Worm (Caenorhabditis elegans) whole organism, late embryonic: ENCODE measurements around the gene cdh-1.

Experiments
- C08G9.2 ChIP-seq: sonication (generic microtip); optimal IDR thresholded peaks from 2 replicates; lab custom pipeline; 2016; ENCODE audit warnings: mild to moderate bottlenecking, missing genetic modification characterization, moderate library complexity, missing compliant biosample characterization
- C38D4.7 ChIP-seq: fragments of 200-800 bp; sonication (Bioruptor generic); optimal IDR thresholded peaks from 2 replicates; lab custom pipeline; 2018; ENCODE audit warnings: mild to moderate bottlenecking, missing genetic modification characterization, moderate library complexity, missing compliant biosample characterization
- F13H6.1 ChIP-seq: sonication (generic microtip); optimal IDR thresholded peaks from 2 replicates; lab custom pipeline; 2016; ENCODE audit warnings: missing genetic modification characterization, missing compliant biosample characterization
- T23F11.4 ChIP-seq: fragments of 200-800 bp; sonication (Bioruptor generic); optimal IDR thresholded peaks from 2 replicates; lab custom pipeline; 2018; ENCODE audit warnings: mild to moderate bottlenecking, missing genetic modification characterization, missing compliant biosample characterization
- Y22D7AL.16 ChIP-seq: sonication (generic microtip); optimal IDR thresholded peaks from 2 replicates; lab custom pipeline; 2016; ENCODE audit warnings: missing genetic modification characterization, missing compliant biosample characterization
- ahr-1 ChIP-seq: sonication (generic microtip); optimal IDR thresholded peaks from 2 replicates; lab custom pipeline; 2016; ENCODE audit warnings: missing genetic modification characterization, missing compliant biosample characterization
- ama-1 ChIP-seq: fragments of 150-350 bp; optimal IDR thresholded peaks from 2 replicates; lab custom pipeline; 2014
- ceh-14 ChIP-seq: sonication (generic microtip); optimal IDR thresholded peaks from 2 replicates; lab custom pipeline; 2016; ENCODE audit warnings: missing genotype, missing genetic modification characterization, missing compliant biosample characterization
- ceh-18 ChIP-seq: sonication (generic microtip); optimal IDR thresholded peaks from 2 replicates; lab custom pipeline; 2016; ENCODE audit warnings: missing genetic modification characterization, missing compliant biosample characterization
- ceh-22 ChIP-seq: sonication (generic microtip); optimal IDR thresholded peaks from 2 replicates; lab custom pipeline; 2017; ENCODE audit warnings: missing biosample characterization, missing genetic modification characterization
- ceh-24 ChIP-seq: sonication (generic microtip); optimal IDR thresholded peaks from 2 replicates; lab custom pipeline; 2016; ENCODE audit warnings: mild to moderate bottlenecking, missing genetic modification characterization, missing compliant biosample characterization
- ceh-31 ChIP-seq: sonication (generic microtip); optimal IDR thresholded peaks from 2 replicates; lab custom pipeline; 2016; ENCODE audit warnings: missing genetic modification characterization, missing compliant biosample characterization
- ceh-45 ChIP-seq: fragments of 200-800 bp; sonication (Bioruptor generic); IDR thresholded peaks from 2 replicates; pipeline ENCODE4 v1.3.6; 2022; ENCODE audit warnings: missing genetic modification reagents, missing genetic modification characterization, missing compliant biosample characterization
- ceh-6 ChIP-seq: fragments of 200-800 bp; sonication (Bioruptor generic); optimal IDR thresholded peaks from 2 replicates; lab custom pipeline; 2018; ENCODE audit warnings: mild to moderate bottlenecking, missing genetic modification characterization, missing compliant biosample characterization
- dve-1 ChIP-seq: sonication (generic microtip); optimal IDR thresholded peaks from 2 replicates; lab custom pipeline; 2017; ENCODE audit warnings: antibody characterized with exemption, mild to moderate bottlenecking, missing genetic modification characterization, missing compliant biosample characterization
- elt-4 ChIP-seq: sonication (generic microtip); optimal IDR thresholded peaks from 2 replicates; lab custom pipeline; 2016; ENCODE audit warnings: missing genetic modification characterization, missing compliant biosample characterization
- ets-4 ChIP-seq: sonication (generic microtip); optimal IDR thresholded peaks from 2 replicates; lab custom pipeline; 2016; ENCODE audit warnings: missing genetic modification characterization, missing compliant biosample characterization
- fax-1 ChIP-seq: sonication (generic microtip); optimal IDR thresholded peaks from 2 replicates; lab custom pipeline; 2016; ENCODE audit warnings: missing genotype, missing genetic modification characterization, missing compliant biosample characterization
- fkh-10 ChIP-seq: fragments of 150-350 bp; optimal IDR thresholded peaks from 2 replicates; lab custom pipeline; 2014; ENCODE audit warnings: missing biosample characterization, missing genetic modification reagents, missing genetic modification characterization
- fkh-6 ChIP-seq: sonication (generic microtip); optimal IDR thresholded peaks from 2 replicates; lab custom pipeline; 2016; ENCODE audit warnings: missing genetic modification characterization, missing compliant biosample characterization
- gmeb-2 ChIP-seq: sonication (generic microtip); optimal IDR thresholded peaks from 2 replicates; lab custom pipeline; 2016; ENCODE audit warnings: missing genetic modification characterization, inconsistent platforms, missing compliant biosample characterization
- hlh-15 ChIP-seq: sonication (generic microtip); optimal IDR thresholded peaks from 2 replicates; lab custom pipeline; 2016; ENCODE audit warnings: missing genetic modification characterization, missing compliant biosample characterization
- hlh-8 ChIP-seq: sonication (generic microtip); optimal IDR thresholded peaks from 2 replicates; lab custom pipeline; 2016; ENCODE audit warnings: missing genotype, missing genetic modification characterization, missing compliant biosample characterization
- lim-6 ChIP-seq: sonication (generic microtip); optimal IDR thresholded peaks from 2 replicates; lab custom pipeline; 2016; ENCODE audit warnings: missing genetic modification characterization, missing compliant biosample characterization
- lin-11 ChIP-seq: fragments of 200-800 bp; sonication (Bioruptor generic); optimal IDR thresholded peaks from 2 replicates; lab custom pipeline; 2018; ENCODE audit warnings: mild to moderate bottlenecking, missing genetic modification characterization, missing compliant biosample characterization
- mec-3 ChIP-seq: sonication (generic microtip); optimal IDR thresholded peaks from 2 replicates; lab custom pipeline; 2016; ENCODE audit warnings: borderline replicate concordance, missing genetic modification characterization, missing compliant biosample characterization
- pag-3 ChIP-seq: sonication (generic microtip); optimal IDR thresholded peaks from 2 replicates; lab custom pipeline; 2016; ENCODE audit warnings: missing compliant biosample characterization, missing genetic modification characterization, borderline replicate concordance
- pat-9 ChIP-seq: fragments of 200-800 bp; sonication (Bioruptor generic); optimal IDR thresholded peaks from 2 replicates; lab custom pipeline; 2018; ENCODE audit warnings: mild to moderate bottlenecking, missing genetic modification characterization, moderate library complexity, missing compliant biosample characterization
- pax-1 ChIP-seq: fragments of 150-350 bp; optimal IDR thresholded peaks from 2 replicates; lab custom pipeline; 2014; ENCODE audit warnings: missing biosample characterization, missing genetic modification characterization
- pha-2 ChIP-seq: sonication (generic microtip); optimal IDR thresholded peaks from 2 replicates; lab custom pipeline; 2017; ENCODE audit warnings: mild to moderate bottlenecking, missing genetic modification characterization, missing compliant biosample characterization
- pha-4 ChIP-seq: fragments of 150-350 bp; optimal IDR thresholded peaks from 2 replicates; lab custom pipeline; 2018; ENCODE audit warnings: missing biosample characterization, missing genetic modification reagents, missing genetic modification characterization
- pros-1 ChIP-seq: fragments of 150-350 bp; optimal IDR thresholded peaks from 2 replicates; lab custom pipeline; 2014; ENCODE audit warnings: missing biosample characterization, missing genetic modification reagents, missing genetic modification characterization
- rnt-1 ChIP-seq: sonication (generic microtip); optimal IDR thresholded peaks from 2 replicates; lab custom pipeline; 2016; ENCODE audit warnings: missing genetic modification characterization, missing compliant biosample characterization
- sox-2 ChIP-seq: fragments of 200-800 bp; sonication (Bioruptor generic); IDR thresholded peaks from 2 replicates; pipeline ENCODE4 v1.3.6; 2022; ENCODE audit warnings: missing genetic modification reagents, missing genetic modification characterization, missing compliant biosample characterization
- syd-9 ChIP-seq: sonication (generic microtip); optimal IDR thresholded peaks from 2 replicates; lab custom pipeline; 2016; ENCODE audit warnings: mild to moderate bottlenecking, missing genetic modification characterization, moderate library complexity, missing compliant biosample characterization
- tbx-7 ChIP-seq: sonication (generic microtip); optimal IDR thresholded peaks from 2 replicates; lab custom pipeline; 2016; ENCODE audit warnings: missing genotype, missing genetic modification characterization, missing compliant biosample characterization
- ttx-3 ChIP-seq: sonication (generic microtip); optimal IDR thresholded peaks from 2 replicates; lab custom pipeline; 2016; ENCODE audit warnings: missing genetic modification reagents, missing genetic modification characterization, missing compliant biosample characterization
- unc-42 ChIP-seq: sonication (generic microtip); optimal IDR thresholded peaks from 2 replicates; lab custom pipeline; 2016; ENCODE audit warnings: missing genotype, missing genetic modification characterization, missing compliant biosample characterization
- unc-55 ChIP-seq: sonication (generic microtip); optimal IDR thresholded peaks from 2 replicates; lab custom pipeline; 2017; ENCODE audit warnings: missing biosample characterization, missing genetic modification reagents, missing genetic modification characterization

The cdh-1 gene

DNA sequence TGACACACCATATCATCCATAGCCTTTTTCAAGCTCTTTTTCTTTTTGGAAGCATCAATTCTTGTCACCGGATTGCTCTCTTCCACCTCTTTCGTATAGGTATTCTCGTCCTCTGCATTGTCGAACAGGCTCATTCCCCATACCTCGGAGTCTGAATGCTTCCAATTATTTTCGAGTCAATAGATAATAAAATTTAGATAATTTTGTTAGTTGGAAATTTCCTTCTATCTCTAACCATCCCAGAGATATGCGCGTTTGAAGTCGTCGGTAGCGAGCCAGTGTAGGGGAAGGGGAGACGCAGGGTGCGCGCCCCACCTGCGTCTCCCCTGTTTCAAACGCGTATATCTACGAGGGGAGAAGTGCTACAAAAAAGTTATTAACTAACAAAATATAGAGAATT is 10.2 kb downstream of the cdh-1 start:
- no peak for TF ChIP-seq ceh-18 (tag; lab: Kevin White, UChicago)
- no peak for TF ChIP-seq ahr-1 (tag; lab: Kevin White, UChicago)
- TF ChIP-seq tbx-7 (tag; lab: Kevin White, UChicago): no peak
- peak; percentile 74 for TF ChIP-seq unc-42 (tag; lab: Kevin White, UChicago)
- TF ChIP-seq, all 69 proteins: peak for 1

ce11 chrIII:2923012-2923411 is 12.3 kb downstream of the cdh-1 start, which contains the start of gene R10F2.4:
R10F2.4 (minus strand) TSS chrIII:2923112.
- TF ChIP-seq lim-6 (tag; lab: Kevin White, UChicago) (no peak), ceh-24 (tag; lab: Kevin White, UChicago) (no peak), pax-1 (tag; lab: Kevin White, UChicago) (no peak), C08G9.2 (tag; lab: Kevin White, UChicago) (no peak), Y22D7AL.16 (no peak), dve-1 (tag; lab: Kevin White, UChicago) (no peak), sox-2 (GFP tag; lab: Robert Waterston, UW) (no peak), pag-3 (tag; lab: Kevin White, UChicago) (no peak), unc-55 (no peak), ttx-3 (tag; lab: Kevin White, UChicago) (no peak), hlh-15 (no peak), ceh-31 (no peak), mec-3 (no peak), gmeb-2 (tag; lab: Kevin White, UChicago) (no peak), fkh-6 (tag; lab: Kevin White, UChicago) (no peak), ceh-6 (GFP tag; lab: Kevin White, UChicago) (no peak), fax-1 (tag; lab: Kevin White, UChicago) (no peak), elt-4 (tag; lab: Kevin White, UChicago) (no peak)

DNA sequence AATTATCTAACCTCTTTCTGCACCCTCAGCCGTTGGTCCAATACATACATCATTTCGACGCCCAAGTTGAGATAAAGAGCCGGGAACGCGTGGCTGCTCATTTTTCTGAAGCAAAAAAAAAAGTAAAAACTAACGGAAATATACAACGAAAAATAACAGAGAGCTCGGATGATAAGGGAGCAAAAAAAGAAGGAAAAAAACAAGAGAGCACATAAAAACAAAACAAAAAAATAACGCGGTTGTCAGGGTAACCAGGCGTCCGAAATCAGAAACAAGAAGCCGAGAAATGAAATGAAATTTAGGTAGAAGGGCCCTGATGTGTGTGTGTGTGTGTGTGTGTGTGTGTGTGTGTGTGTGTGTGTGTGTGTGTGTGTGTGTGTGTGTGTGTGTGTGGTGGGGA is 14.0 kb downstream of the cdh-1 start, which contains the start of gene R10F2.5:
R10F2.5 (minus strand) TSS at position 101 of the 400 bp plus-strand sequence.
- TF ChIP-seq ceh-22 (no peak), T23F11.4 (GFP tag; lab: Kevin White, UChicago) (no peak), syd-9 (no peak), rnt-1 (tag; lab: Kevin White, UChicago) (no peak), hlh-8 (tag; lab: Kevin White, UChicago) (no peak), C38D4.7 (GFP tag; lab: Kevin White, UChicago) (no peak), hlh-15 (no peak), gmeb-2 (tag; lab: Kevin White, UChicago) (no peak), F13H6.1 (tag; lab: Kevin White, UChicago) (no peak), ceh-14 (tag; lab: Kevin White, UChicago) (no peak)
- TF ChIP-seq, all 69 proteins: peak for 0

- no peak for TF ChIP-seq pat-9
- TF ChIP-seq dve-1 (tag; lab: Kevin White, UChicago): peak; percentile 75
- no peak for TF ChIP-seq pha-2 (tag; lab: Kevin White, UChicago)
- TF ChIP-seq fkh-6 (tag; lab: Kevin White, UChicago): no peak
- no peak for TF ChIP-seq pag-3 (tag; lab: Kevin White, UChicago)
Measured at ce11 chrIII:2937780-2938179, 27.1 kb downstream of the cdh-1 start.

ce11 chrIII:2941578-2941977 is 30.9 kb downstream of the cdh-1 start:
- TF ChIP-seq pha-4 (tag; lab: Kevin White, UChicago) (no peak), lin-11 (tag; lab: Kevin White, UChicago) (no peak), ama-1 (lab: Kevin White, UChicago) (no peak), fkh-10 (no peak), ets-4 (tag; lab: Kevin White, UChicago) (no peak), ceh-45 (GFP tag; lab: Robert Waterston, UW) (no peak), pros-1 (tag; lab: Kevin White, UChicago) (no peak)
